Fruit fly (Drosophila melanogaster) whole organism, pupa: ENCODE results near the gene Tre1.
A peak's percentile ranks its signal among the peaks of the same experiment; 100 is the strongest.

Experiments used
- CG10348 ChIP-seq: fragments of 200-800 bp; sonication (Bioruptor generic); IDR thresholded peaks from 2 replicates; pipeline ENCODE4 v1.3.6; 2022; ENCODE audit warnings: missing biosample characterization, missing genetic modification characterization
- CG12605 ChIP-seq: fragments of 200-800 bp; sonication (Bioruptor generic); IDR thresholded peaks from 2 replicates; pipeline ENCODE4 v1.3.6; 2022; ENCODE audit warnings: missing biosample characterization, missing genetic modification characterization
- CG13204 ChIP-seq: fragments of 200-800 bp; sonication (Bioruptor generic); optimal IDR thresholded peaks from 2 replicates; lab custom pipeline; 2018; ENCODE audit warnings: missing biosample characterization, mild to moderate bottlenecking, missing genetic modification characterization, moderate library complexity
- CG14655 ChIP-seq: fragments of 200-800 bp; sonication (Bioruptor generic); optimal IDR thresholded peaks from 3 replicates; lab custom pipeline; 2017; ENCODE audit warnings: mild to moderate bottlenecking, missing biosample characterization, missing genetic modification reagents, missing genetic modification characterization
- CG15710 ChIP-seq: fragments of 200-800 bp; sonication (Bioruptor generic); optimal IDR thresholded peaks from 2 replicates; lab custom pipeline; 2018; ENCODE audit warnings: missing biosample characterization, mild to moderate bottlenecking, missing genetic modification characterization, moderate library complexity
- CG17806 ChIP-seq: fragments of 200-800 bp; sonication (Bioruptor generic); optimal IDR thresholded peaks from 2 replicates; lab custom pipeline; 2018; ENCODE audit warnings: missing biosample characterization, mild to moderate bottlenecking, missing genetic modification characterization, moderate library complexity
- CG32121 ChIP-seq: fragments of 200-800 bp; sonication (Bioruptor generic); IDR thresholded peaks from 2 replicates; pipeline ENCODE4 v1.3.6; 2022; ENCODE audit warnings: missing biosample characterization, missing genetic modification characterization
- CG34367 ChIP-seq: fragments of 200-800 bp; sonication (Bioruptor generic); optimal IDR thresholded peaks from 2 replicates; lab custom pipeline; 2018; ENCODE audit warnings: missing biosample characterization, mild to moderate bottlenecking, missing genetic modification characterization
- CG4496 ChIP-seq: fragments of 200-800 bp; sonication (Bioruptor generic); IDR thresholded peaks from 3 replicates; pipeline ENCODE4 v1.3.6; 2022; ENCODE audit warnings: missing biosample characterization, missing genetic modification characterization
- CG8159 ChIP-seq: fragments of 200-800 bp; sonication (Bioruptor generic); optimal IDR thresholded peaks from 3 replicates; lab custom pipeline; 2018; ENCODE audit warnings: missing biosample characterization, mild to moderate bottlenecking, missing genetic modification characterization, moderate library complexity
- CG8301 ChIP-seq: fragments of 200-800 bp; sonication (Bioruptor generic); optimal IDR thresholded peaks from 2 replicates; lab custom pipeline; 2018; ENCODE audit warnings: missing biosample characterization, mild to moderate bottlenecking, missing genetic modification characterization
- CG9948 ChIP-seq: fragments of 200-800 bp; sonication (Bioruptor generic); optimal IDR thresholded peaks from 2 replicates; lab custom pipeline; 2018; ENCODE audit warnings: missing biosample characterization, mild to moderate bottlenecking, missing genetic modification characterization, moderate library complexity
- D1 ChIP-seq: fragments of 200-800 bp; sonication (Bioruptor generic); optimal IDR thresholded peaks from 2 replicates; lab custom pipeline; 2018; ENCODE audit warnings: missing biosample characterization, mild to moderate bottlenecking, missing genetic modification characterization, moderate library complexity
- EcR ChIP-seq: fragments of 200-800 bp; sonication (Bioruptor generic); optimal IDR thresholded peaks from 3 replicates; lab custom pipeline; 2019; ENCODE audit warnings: missing biosample characterization, missing genetic modification characterization, mild to moderate bottlenecking, moderate library complexity, missing genetic modification reagents
- Ets98B ChIP-seq: fragments of 200-800 bp; sonication (Bioruptor generic); IDR thresholded peaks from 2 replicates; pipeline ENCODE4 v1.3.6; 2022; ENCODE audit warnings: missing biosample characterization, missing genetic modification characterization
- Pif1A ChIP-seq: fragments of 200-800 bp; sonication (Bioruptor generic); optimal IDR thresholded peaks from 3 replicates; lab custom pipeline; 2016; ENCODE audit warnings: missing biosample characterization, missing genetic modification characterization
- Pif1B ChIP-seq: fragments of 200-800 bp; sonication (Bioruptor generic); optimal IDR thresholded peaks from 3 replicates; lab custom pipeline; 2016; ENCODE audit warnings: missing biosample characterization, missing genetic modification characterization
- Snoo ChIP-seq: fragments of 200-800 bp; sonication (Bioruptor generic); optimal IDR thresholded peaks from 3 replicates; lab custom pipeline; 2017; ENCODE audit warnings: missing biosample characterization, mild to moderate bottlenecking, missing genetic modification characterization, inconsistent platforms
- fd96Ca ChIP-seq: fragments of 200-800 bp; sonication (Bioruptor generic); IDR thresholded peaks from 3 replicates; pipeline ENCODE4 v1.3.6; 2022; ENCODE audit warnings: missing biosample characterization, missing genetic modification characterization
- gl ChIP-seq: fragments of 200-800 bp; sonication (Bioruptor generic); optimal IDR thresholded peaks from 2 replicates; lab custom pipeline; 2018; ENCODE audit warnings: missing biosample characterization, mild to moderate bottlenecking, missing genetic modification characterization
- rn ChIP-seq: fragments of 200-800 bp; sonication (Bioruptor generic); IDR thresholded peaks from 2 replicates; pipeline ENCODE4 v1.3.6; 2022; ENCODE audit warnings: missing biosample characterization, missing genetic modification characterization

Gene Tre1

DNA sequence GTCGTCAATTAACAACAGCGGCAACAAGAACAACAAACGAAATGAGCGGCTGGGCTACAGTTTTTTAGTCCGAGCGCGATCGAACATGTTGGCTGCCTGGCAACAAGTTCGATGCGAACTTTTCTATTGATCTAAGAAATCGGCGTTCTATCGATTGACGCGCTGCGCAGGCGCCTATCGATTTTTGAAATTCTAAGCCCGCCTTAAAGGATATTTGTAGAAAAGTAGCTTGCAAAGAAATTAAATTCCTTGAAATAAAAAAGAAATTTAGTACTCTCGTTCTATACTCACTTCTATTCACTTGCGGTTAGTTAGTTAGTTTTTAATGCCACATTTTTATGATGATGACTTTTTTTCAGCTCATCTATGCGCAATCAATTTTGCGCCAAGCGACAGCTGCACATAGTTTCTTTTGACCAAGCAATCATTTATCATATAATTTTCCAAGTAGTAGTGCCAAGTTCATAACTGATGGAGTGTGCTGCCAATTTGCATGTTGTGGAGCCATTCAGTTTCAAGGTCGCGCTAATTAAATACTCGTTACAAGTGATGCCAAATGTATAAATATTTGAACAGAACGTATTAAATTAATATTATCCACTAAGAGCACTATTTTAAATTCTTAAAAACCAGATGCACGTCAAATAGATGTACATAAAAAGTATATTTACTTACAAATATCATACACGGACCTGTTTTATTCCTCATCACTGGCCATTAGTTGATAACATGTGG is at the start of gene Tre1, which contains the start of gene Gr5a:
Gene Tre1 (minus strand): TSS at position 45 of the 735 bp plus-strand sequence.
Gene Gr5a (plus strand): TSS at position 685 of the 735 bp plus-strand sequence.
- TF ChIP-seq Pif1B (GFP tag; lab: Kevin White, UChicago) (no peak), CG10348 (GFP tag; lab: Robert Waterston, UW) (no peak), CG9948 (tag; lab: Kevin White, UChicago) (no peak), Ets98B (GFP tag; lab: Robert Waterston, UW) (no peak), CG15710 (tag; lab: Kevin White, UChicago) (no peak), CG13204 (no peak), CG4496 (GFP tag; lab: Robert Waterston, UW) (no peak), CG34367 (no peak), fd96Ca (GFP tag; lab: Robert Waterston, UW) (no peak), Snoo (tag; lab: Kevin White, UChicago) (no peak), EcR (GFP tag; lab: Kevin White, UChicago) (no peak), rn (GFP tag; lab: Robert Waterston, UW) (no peak), CG12605 (GFP tag; lab: Robert Waterston, UW) (no peak), CG32121 (no peak)

DNA sequence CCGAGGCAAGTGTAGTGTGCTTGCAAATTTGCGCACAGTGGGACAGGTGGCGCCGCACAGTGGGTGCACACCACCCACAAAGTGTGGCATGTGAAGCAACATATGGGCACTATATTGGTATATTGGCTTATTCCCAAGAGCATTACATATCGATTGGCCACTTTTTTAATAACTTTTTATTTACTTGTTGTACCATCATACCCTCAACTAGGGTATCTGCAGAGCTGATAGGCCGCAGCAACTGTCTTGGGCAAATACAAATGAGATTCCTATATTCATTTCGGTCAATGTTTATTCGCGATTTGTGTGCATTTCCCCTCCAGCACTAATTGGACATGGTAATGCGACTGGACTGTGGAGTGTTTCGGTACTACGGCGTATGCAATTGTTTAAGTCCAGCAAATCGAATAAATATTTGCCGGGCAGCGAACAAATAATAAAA is 45.0 kb upstream of the Tre1 start:
- peak; percentile 86 for TF ChIP-seq CG12605 (GFP tag; lab: Robert Waterston, UW)
- TF ChIP-seq Pif1A = peak; percentile 88
- TF ChIP-seq CG10348 (GFP tag; lab: Robert Waterston, UW) = peak; percentile 75; the same call in 1 of the 2 replicates
- TF ChIP-seq rn (GFP tag; lab: Robert Waterston, UW) = peak; percentile 84
- peak; percentile 85 for TF ChIP-seq Pif1B (GFP tag; lab: Kevin White, UChicago)
- peak; percentile 95 for TF ChIP-seq CG4496 (GFP tag; lab: Robert Waterston, UW)
- no peak for TF ChIP-seq D1 (tag; lab: Kevin White, UChicago)
- TF ChIP-seq CG13204 = peak; percentile 29
- peak; percentile 79 for TF ChIP-seq CG17806 (tag; lab: Kevin White, UChicago)
- peak; percentile 75 for TF ChIP-seq CG8301
- TF ChIP-seq CG34367 = peak; percentile 81
- TF ChIP-seq EcR (GFP tag; lab: Kevin White, UChicago) = no peak
- peak; percentile 80 for TF ChIP-seq CG9948 (tag; lab: Kevin White, UChicago)
- peak; percentile 87 for TF ChIP-seq CG14655 (GFP tag; lab: Kevin White, UChicago)
- peak; percentile 75 for TF ChIP-seq CG15710 (tag; lab: Kevin White, UChicago)
- peak; percentile 76 for TF ChIP-seq CG8159 (tag; lab: Kevin White, UChicago)
- TF ChIP-seq fd96Ca (GFP tag; lab: Robert Waterston, UW) = peak; percentile 92
- peak; percentile 89 for TF ChIP-seq Ets98B (GFP tag; lab: Robert Waterston, UW)
- TF ChIP-seq gl (tag; lab: Kevin White, UChicago) = peak; percentile 28
- TF ChIP-seq Snoo (tag; lab: Kevin White, UChicago) = peak; percentile 38
- peak; percentile 91 for TF ChIP-seq CG32121

DNA sequence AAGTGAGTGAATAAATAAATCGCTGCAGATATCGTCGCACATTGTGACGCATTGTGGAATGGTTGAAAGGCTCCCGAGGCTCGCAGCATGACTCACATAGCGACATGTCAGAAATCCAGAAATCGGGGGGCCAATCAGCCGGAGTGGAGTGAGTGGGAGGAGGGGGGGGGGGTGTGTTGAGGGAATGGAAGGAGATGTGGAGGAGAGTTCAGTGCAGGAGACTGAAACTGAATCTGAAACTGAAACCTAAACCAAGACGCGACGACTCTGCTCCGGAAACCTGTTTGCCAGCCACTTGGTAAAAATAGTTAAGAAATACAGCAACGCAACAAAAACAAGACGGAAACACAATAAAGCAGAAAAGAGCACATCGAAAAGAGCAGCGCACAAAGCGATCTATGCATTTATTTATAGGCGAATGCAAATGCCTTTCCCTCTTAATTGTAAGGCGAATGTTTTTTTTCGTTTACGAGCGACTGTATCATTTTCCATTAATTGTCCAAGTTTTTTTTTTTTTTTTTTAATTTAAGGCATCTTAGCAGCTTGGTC is 44.4 kb upstream of the Tre1 start:
- TF ChIP-seq CG9948 (tag; lab: Kevin White, UChicago) (no peak), D1 (tag; lab: Kevin White, UChicago) (no peak), CG32121 (no peak), CG10348 (GFP tag; lab: Robert Waterston, UW) (no peak), CG13204 (peak; percentile 34), CG34367 (no peak), CG8301 (no peak), gl (tag; lab: Kevin White, UChicago) (peak; percentile 22), fd96Ca (GFP tag; lab: Robert Waterston, UW) (no peak), EcR (GFP tag; lab: Kevin White, UChicago) (peak; percentile 70)

DNA sequence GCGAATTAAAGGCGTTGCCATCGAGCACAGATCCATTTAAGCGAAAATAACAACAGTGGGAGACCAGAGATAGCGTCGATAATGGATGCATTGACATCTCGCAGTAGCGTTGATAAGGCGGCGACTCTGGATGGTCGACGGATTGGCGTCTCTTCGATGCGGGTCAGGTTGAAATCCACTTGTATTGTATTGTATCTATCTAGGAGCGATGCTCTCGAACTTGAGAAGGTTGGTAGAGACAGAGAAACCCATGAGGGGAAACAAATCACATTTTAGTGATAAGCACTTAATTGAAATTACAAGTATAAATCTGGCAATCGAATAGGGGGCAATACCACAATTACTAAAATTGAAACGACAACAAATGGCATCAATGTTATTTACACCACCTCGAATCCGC is 43.8 kb upstream of the Tre1 start:
- no peak for TF ChIP-seq CG9948 (tag; lab: Kevin White, UChicago)
- TF ChIP-seq EcR (GFP tag; lab: Kevin White, UChicago) = peak; percentile 84

DNA sequence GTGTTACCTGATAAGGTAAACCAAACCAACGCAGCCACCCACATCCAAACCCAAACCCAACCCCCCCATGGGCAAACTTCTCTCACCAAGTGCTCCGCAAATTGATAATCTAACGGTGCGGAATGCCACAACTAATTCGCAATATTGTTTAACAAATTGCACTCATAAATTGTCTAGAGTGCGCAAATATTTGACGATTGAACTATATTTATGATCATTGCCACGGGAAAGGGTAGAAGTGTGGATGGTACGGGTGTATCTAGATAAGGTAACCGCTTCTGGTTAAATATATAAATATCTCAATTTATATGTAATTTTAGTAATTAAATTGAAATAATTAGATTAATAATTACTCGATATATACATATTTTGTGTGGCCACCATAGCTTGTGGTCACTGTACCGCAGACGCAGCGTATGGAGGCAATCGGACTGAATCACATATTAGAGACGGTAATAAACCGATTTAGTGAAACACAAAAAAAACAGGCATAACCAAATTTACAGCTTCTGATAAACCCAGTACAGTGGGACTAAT is 38.8 kb upstream of the Tre1 start:
- TF ChIP-seq Pif1B (GFP tag; lab: Kevin White, UChicago) = peak; percentile 7
- TF ChIP-seq CG15710 (tag; lab: Kevin White, UChicago) = peak; percentile 19
- no peak for TF ChIP-seq CG8159 (tag; lab: Kevin White, UChicago)
- TF ChIP-seq CG4496 (GFP tag; lab: Robert Waterston, UW) = 0 out of 3 replicates have a peak, but pooled peaks have one; percentile 35
- TF ChIP-seq Ets98B (GFP tag; lab: Robert Waterston, UW) = peak; percentile 68
- no peak for TF ChIP-seq CG34367
- TF ChIP-seq CG12605 (GFP tag; lab: Robert Waterston, UW) = peak; percentile 45; the same call in 1 of the 2 replicates
- TF ChIP-seq CG17806 (tag; lab: Kevin White, UChicago) = no peak
- peak; percentile 50; the same call in 1 of the 2 replicates for TF ChIP-seq CG32121
- TF ChIP-seq CG10348 (GFP tag; lab: Robert Waterston, UW) = no peak
- no peak for TF ChIP-seq CG9948 (tag; lab: Kevin White, UChicago)
- TF ChIP-seq gl (tag; lab: Kevin White, UChicago) = no peak
